Worm (Caenorhabditis elegans) whole organism, L1 larva: ENCODE data around the gene folt-2.

Source experiments
- ceh-82 ChIP-seq, 3 experiments: fragments of 150-350 bp in 1 of 3; sonication (generic microtip) in 2 of 3; optimal IDR thresholded peaks; 2 replicates each; lab custom pipeline; 2014 to 2017; ENCODE audit warnings: missing biosample characterization in 3 of 3, missing genetic modification characterization in 3 of 3
- ces-1 ChIP-seq: fragments of 150-350 bp; optimal IDR thresholded peaks from 2 replicates; lab custom pipeline; 2014; ENCODE audit warnings: missing biosample characterization, missing genetic modification reagents, missing genetic modification characterization
- egl-27 ChIP-seq, 2 experiments: fragments of 150-350 bp in 1 of 2; sonication (generic microtip); optimal IDR thresholded peaks; 3 replicates each; lab custom pipeline; 2017 to 2018; ENCODE audit warnings: missing biosample characterization in 2 of 2, missing genetic modification characterization in 2 of 2, missing genetic modification reagents in 2 of 2
- ets-5 ChIP-seq: fragments of 200-800 bp; sonication (Bioruptor generic); IDR thresholded peaks from 2 replicates; pipeline ENCODE4 v1.3.6; 2022; ENCODE audit warnings: missing genetic modification characterization, missing compliant biosample characterization
- hpl-2 ChIP-seq: fragments of 150-350 bp; optimal IDR thresholded peaks from 2 replicates; lab custom pipeline; 2014; ENCODE audit warnings: missing biosample characterization, missing genetic modification reagents, missing genetic modification characterization
- lin-39 ChIP-seq: fragments of 150-350 bp; optimal IDR thresholded peaks from 2 replicates; lab custom pipeline; 2014; ENCODE audit warnings: missing biosample characterization, missing genetic modification reagents, missing genetic modification characterization
- mab-9 ChIP-seq: fragments of 200-800 bp; sonication (Bioruptor generic); IDR thresholded peaks from 2 replicates; pipeline ENCODE4 v1.3.6; 2022; ENCODE audit warnings: missing genetic modification reagents, missing genetic modification characterization, missing compliant biosample characterization
- snpc-4 ChIP-seq: fragments of 150-350 bp; optimal IDR thresholded peaks from 2 replicates; lab custom pipeline; 2014; ENCODE audit warnings: missing biosample characterization, missing genetic modification characterization
- sptf-1 ChIP-seq: fragments of 150-350 bp; optimal IDR thresholded peaks from 2 replicates; lab custom pipeline; 2014; ENCODE audit warnings: missing biosample characterization, missing genetic modification characterization
- tbx-2 ChIP-seq: sonication (generic microtip); optimal IDR thresholded peaks from 2 replicates; lab custom pipeline; 2016; ENCODE audit warnings: missing genetic modification characterization, missing compliant biosample characterization
- unc-62 ChIP-seq: fragments of 150-350 bp; optimal IDR thresholded peaks from 2 replicates; lab custom pipeline; 2014; ENCODE audit warnings: missing biosample characterization, missing genetic modification reagents, missing genetic modification characterization
- unc-86 ChIP-seq: sonication (generic microtip); optimal IDR thresholded peaks from 2 replicates; lab custom pipeline; 2016; ENCODE audit warnings: missing genetic modification characterization, missing compliant biosample characterization
- vab-15 ChIP-seq: sonication (generic microtip); optimal IDR thresholded peaks from 2 replicates; lab custom pipeline; 2017; ENCODE audit warnings: missing genotype, mild to moderate bottlenecking, missing genetic modification characterization, missing compliant biosample characterization
- ztf-4 ChIP-seq: fragments of 150-350 bp; optimal IDR thresholded peaks from 2 replicates; lab custom pipeline; 2014; ENCODE audit warnings: missing biosample characterization, missing genetic modification characterization

ce11 chrV:2845771-2846170 is 29.6 kb downstream of the folt-2 start, which contains the start of gene srj-44:
- TF ChIP-seq vab-15 (tag; lab: Kevin White, UChicago) (no peak), unc-62 (GFP tag; lab: Kevin White, UChicago) (no peak), ceh-82 (tag; optimal IDR thresholded peaks at IDR 0.05; lab: Kevin White, UChicago) (no peak), snpc-4 (no peak), sptf-1 (tag; lab: Kevin White, UChicago) (no peak), hpl-2 (GFP tag; lab: Kevin White, UChicago) (no peak), ztf-4 (tag; lab: Kevin White, UChicago) (no peak), ces-1 (GFP tag; lab: Kevin White, UChicago) (no peak), tbx-2 (no peak), egl-27 (tag; optimal IDR thresholded peaks at IDR 0.05; lab: Kevin White, UChicago) (no peak), mab-9 (no peak), ets-5 (GFP tag; lab: Robert Waterston, UW) (no peak), lin-39 (no peak), unc-86 (tag; lab: Kevin White, UChicago) (no peak)
